Worm (Caenorhabditis elegans) whole organism, L4 larva: ENCODE results near the gene pqn-36.
A peak's percentile ranks its signal among the peaks of the same experiment; 100 is the strongest.

ENCODE experiments used
- F49E8.2 ChIP-seq: sonication (generic microtip); optimal IDR thresholded peaks from 2 replicates; lab custom pipeline; 2016; ENCODE audit warnings: missing compliant biosample characterization, mild to moderate bottlenecking, missing genetic modification characterization, borderline replicate concordance
- T20F7.1 ChIP-seq: fragments of 200-800 bp; sonication (Bioruptor generic); optimal IDR thresholded peaks from 2 replicates; lab custom pipeline; 2018; ENCODE audit warnings: mild to moderate bottlenecking, missing genetic modification characterization, missing compliant biosample characterization
- Y5F2A.4 ChIP-seq: fragments of 200-800 bp; sonication (Bioruptor generic); optimal IDR thresholded peaks from 2 replicates; lab custom pipeline; 2018; ENCODE audit warnings: mild to moderate bottlenecking, missing genetic modification characterization, missing compliant biosample characterization
- attf-4 ChIP-seq: sonication (generic microtip); optimal IDR thresholded peaks from 3 replicates; lab custom pipeline; 2017; ENCODE audit warnings: missing biosample characterization, missing genetic modification characterization
- ceh-44 ChIP-seq: fragments of 200-800 bp; sonication (Bioruptor generic); IDR thresholded peaks from 2 replicates; pipeline ENCODE4 v1.3.6; 2022; ENCODE audit warnings: missing genetic modification reagents, missing genetic modification characterization, missing compliant biosample characterization
- ceh-82 ChIP-seq: sonication (generic microtip); optimal IDR thresholded peaks from 2 replicates; lab custom pipeline; 2017; ENCODE audit warnings: missing biosample characterization, missing genetic modification characterization
- ctbp-1 ChIP-seq: fragments of 200-800 bp; sonication (Bioruptor generic); IDR thresholded peaks from 2 replicates; pipeline ENCODE4 v1.3.6; 2022; ENCODE audit warnings: missing genetic modification reagents, missing genetic modification characterization, missing compliant biosample characterization
- daf-16 ChIP-seq, 3 experiments: sonication (generic microtip); optimal IDR thresholded peaks; 2 replicates each; lab custom pipeline; 2016 to 2017; ENCODE audit warnings: missing genetic modification characterization in 3 of 3, missing genetic modification reagents in 3 of 3, mild to moderate bottlenecking in 2 of 3, missing compliant biosample characterization in 2 of 3, missing biosample characterization in 1 of 3, moderate library complexity in 1 of 3
- daf-19 ChIP-seq: fragments of 200-800 bp; sonication (Bioruptor generic); conservative IDR thresholded peaks from 2 replicates; pipeline ENCODE4 v1.3.6; 2022; ENCODE audit warnings: missing genetic modification characterization, missing compliant biosample characterization
- dmd-6 ChIP-seq: fragments of 200-800 bp; sonication (Bioruptor generic); IDR thresholded peaks from 2 replicates; pipeline ENCODE4 v1.3.6; 2022; ENCODE audit warnings: missing genetic modification reagents, missing genetic modification characterization, missing compliant biosample characterization
- egl-27 ChIP-seq: sonication (generic microtip); optimal IDR thresholded peaks from 3 replicates; lab custom pipeline; 2017; ENCODE audit warnings: missing biosample characterization, missing genetic modification reagents, missing genetic modification characterization
- fkh-10 ChIP-seq: fragments of 150-350 bp; optimal IDR thresholded peaks from 2 replicates; lab custom pipeline; 2014; ENCODE audit warnings: missing biosample characterization, missing genetic modification reagents, missing genetic modification characterization
- gei-8 ChIP-seq: fragments of 200-800 bp; sonication (Bioruptor generic); optimal IDR thresholded peaks from 2 replicates; lab custom pipeline; 2018; ENCODE audit warnings: mild to moderate bottlenecking, missing genetic modification characterization, missing compliant biosample characterization
- hif-1 ChIP-seq, 2 experiments: sonication (generic microtip); optimal IDR thresholded peaks; 2 replicates each; lab custom pipeline; 2016 to 2017; ENCODE audit warnings: missing compliant biosample characterization in 2 of 2, missing genetic modification characterization in 2 of 2, missing genetic modification reagents in 2 of 2, missing genotype in 2 of 2, mild to moderate bottlenecking in 1 of 2
- hlh-11 ChIP-seq: fragments of 200-800 bp; sonication (Bioruptor generic); optimal IDR thresholded peaks from 2 replicates; lab custom pipeline; 2018; ENCODE audit warnings: mild to moderate bottlenecking, missing genetic modification characterization, missing compliant biosample characterization
- hlh-30 ChIP-seq: sonication (generic microtip); optimal IDR thresholded peaks from 2 replicates; lab custom pipeline; 2017; ENCODE audit warnings: antibody characterized with exemption, mild to moderate bottlenecking, missing genetic modification characterization, missing compliant biosample characterization; ENCODE audit not compliant: insufficient read depth
- lim-7 ChIP-seq: fragments of 200-800 bp; sonication (Bioruptor generic); IDR thresholded peaks from 2 replicates; pipeline ENCODE4 v1.3.6; 2022; ENCODE audit warnings: missing genetic modification characterization, missing compliant biosample characterization
- lin-15B ChIP-seq: fragments of 150-350 bp; sonication (generic microtip); optimal IDR thresholded peaks from 3 replicates; lab custom pipeline; 2014; ENCODE audit warnings: missing biosample characterization, missing genetic modification characterization
- lsy-2 ChIP-seq, 2 experiments: fragments of 150-350 bp in 1 of 2; sonication (generic microtip) in 1 of 2; optimal IDR thresholded peaks; 2 replicates each; lab custom pipeline; 2014 to 2017; ENCODE audit warnings: missing biosample characterization in 2 of 2, missing genetic modification characterization in 2 of 2
- madf-5 ChIP-seq, 2 experiments: fragments of 200-800 bp; sonication (Bioruptor generic); IDR thresholded peaks; 2 replicates each; pipeline ENCODE4 v1.3.6; 2022; ENCODE audit warnings: missing compliant biosample characterization in 2 of 2, missing genetic modification characterization in 2 of 2
- madf-9 ChIP-seq: fragments of 200-800 bp; sonication (Bioruptor generic); conservative IDR thresholded peaks from 2 replicates; pipeline ENCODE4 v1.3.6; 2022; ENCODE audit warnings: missing genetic modification reagents, missing genetic modification characterization, missing compliant biosample characterization
- mdl-1 ChIP-seq, 2 experiments: fragments of 150-350 bp in 1 of 2; sonication (generic microtip) in 1 of 2; optimal IDR thresholded peaks; 2 replicates each; lab custom pipeline; 2014 to 2017; ENCODE audit warnings: missing biosample characterization in 2 of 2, missing genetic modification characterization in 2 of 2
- mdt-29 ChIP-seq: fragments of 200-800 bp; sonication (Bioruptor generic); IDR thresholded peaks from 2 replicates; pipeline ENCODE4 v1.3.6; 2022; ENCODE audit warnings: missing genetic modification reagents, missing genetic modification characterization, missing compliant biosample characterization
- mep-1 ChIP-seq: fragments of 150-350 bp; sonication (generic microtip); optimal IDR thresholded peaks from 3 replicates; lab custom pipeline; 2014; ENCODE audit warnings: missing biosample characterization, missing genetic modification characterization
- nhr-10 ChIP-seq: fragments of 150-350 bp; optimal IDR thresholded peaks from 2 replicates; lab custom pipeline; 2014; ENCODE audit warnings: missing biosample characterization, missing genetic modification characterization
- nhr-11 ChIP-seq: fragments of 150-350 bp; optimal IDR thresholded peaks from 2 replicates; lab custom pipeline; 2014; ENCODE audit warnings: missing biosample characterization, missing genetic modification characterization
- nhr-237 ChIP-seq: sonication (generic microtip); optimal IDR thresholded peaks from 2 replicates; lab custom pipeline; 2017; ENCODE audit warnings: missing biosample characterization, missing genetic modification characterization
- nhr-28 ChIP-seq: fragments of 150-350 bp; optimal IDR thresholded peaks from 2 replicates; lab custom pipeline; 2014; ENCODE audit warnings: missing biosample characterization, missing genetic modification characterization
- nhr-77 ChIP-seq: fragments of 150-350 bp; optimal IDR thresholded peaks from 2 replicates; lab custom pipeline; 2014; ENCODE audit warnings: missing biosample characterization, missing genetic modification characterization
- pqm-1 ChIP-seq: sonication (generic microtip); optimal IDR thresholded peaks from 2 replicates; lab custom pipeline; 2017; ENCODE audit warnings: missing biosample characterization, missing genetic modification characterization
- snpc-1.2 ChIP-seq: fragments of 200-800 bp; sonication (Bioruptor generic); IDR thresholded peaks from 2 replicates; pipeline ENCODE4 v1.3.6; 2022; ENCODE audit warnings: missing genetic modification reagents, missing genetic modification characterization, missing compliant biosample characterization
- tra-1 ChIP-seq: fragments of 200-800 bp; sonication (Bioruptor generic); IDR thresholded peaks from 2 replicates; pipeline ENCODE4 v1.3.6; 2022; ENCODE audit warnings: missing genetic modification reagents, missing genetic modification characterization, missing compliant biosample characterization
- unc-62 ChIP-seq, 3 experiments: fragments of 150-350 bp in 1 of 3; sonication (generic microtip); optimal IDR thresholded peaks in 2 of 3; peaks in 1 of 3; 1 replicate in 1 of 3; 2 replicates in 2 of 3; lab custom pipeline; 2014 to 2017; ENCODE audit warnings: missing biosample characterization in 3 of 3, missing genetic modification characterization in 3 of 3, missing genetic modification reagents in 3 of 3, missing genotype in 1 of 3
- zag-1 ChIP-seq: fragments of 150-350 bp; optimal IDR thresholded peaks from 2 replicates; lab custom pipeline; 2014; ENCODE audit warnings: missing biosample characterization, missing genetic modification characterization
- zfp-3 ChIP-seq: fragments of 200-800 bp; sonication (Bioruptor generic); conservative IDR thresholded peaks from 2 replicates; pipeline ENCODE4 v1.3.6; 2022; ENCODE audit warnings: missing genetic modification reagents, missing genetic modification characterization, missing compliant biosample characterization

The pqn-36 gene

DNA sequence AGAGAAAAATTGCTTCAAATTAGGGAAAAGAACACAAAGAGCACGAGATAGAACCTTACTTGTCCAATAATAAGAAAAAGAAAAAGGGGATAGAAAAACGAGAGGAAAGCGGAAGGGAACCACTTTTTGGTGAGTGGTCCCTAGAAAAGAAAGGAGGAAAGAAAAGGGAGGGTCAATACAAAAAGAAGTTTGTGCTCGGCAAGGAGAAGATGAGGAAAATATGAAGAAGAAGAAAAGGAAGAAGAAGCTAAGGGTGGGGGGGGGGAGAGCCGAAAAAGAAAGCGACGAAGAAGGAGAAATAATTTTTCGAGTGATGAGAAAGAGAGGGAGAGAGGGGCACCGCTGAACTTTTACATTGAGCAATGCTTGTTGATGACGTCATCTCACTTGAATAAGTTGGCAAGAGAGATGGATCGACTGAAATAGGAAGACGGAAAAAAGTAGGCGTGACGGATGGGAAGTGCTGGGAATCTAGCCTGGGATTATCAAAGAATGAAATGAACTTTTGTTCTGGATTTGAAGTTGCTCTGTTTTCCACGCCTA lies 29.4 kb downstream of the pqn-36 start (continued):
- TF ChIP-seq daf-19 (no peak), hif-1 (tag; optimal IDR thresholded peaks at IDR 0.05; lab: Kevin White, UChicago) (peak in 1 of 2 experiments; percentile 20), lim-7 (GFP tag; lab: Robert Waterston, UW) (no peak), zfp-3 (no peak), tra-1 (GFP tag; lab: Robert Waterston, UW) (0 out of 2 replicates have a peak, but pooled peaks have one; percentile 30), Y5F2A.4 (GFP tag; lab: Kevin White, UChicago) (no peak), zag-1 (tag; lab: Kevin White, UChicago) (no peak), egl-27 (tag; lab: Kevin White, UChicago) (no peak), dmd-6 (GFP tag; lab: Robert Waterston, UW) (peak; percentile 45), F49E8.2 (tag; lab: Kevin White, UChicago) (no peak), mep-1 (tag; lab: Kevin White, UChicago) (peak; percentile 45), lsy-2 (tag; optimal IDR thresholded peaks at IDR 0.05; lab: Kevin White, UChicago) (peak; percentile 36 to 62), ctbp-1 (GFP tag; lab: Robert Waterston, UW) (peak; percentile 84), attf-4 (tag; lab: Kevin White, UChicago) (no peak)

DNA sequence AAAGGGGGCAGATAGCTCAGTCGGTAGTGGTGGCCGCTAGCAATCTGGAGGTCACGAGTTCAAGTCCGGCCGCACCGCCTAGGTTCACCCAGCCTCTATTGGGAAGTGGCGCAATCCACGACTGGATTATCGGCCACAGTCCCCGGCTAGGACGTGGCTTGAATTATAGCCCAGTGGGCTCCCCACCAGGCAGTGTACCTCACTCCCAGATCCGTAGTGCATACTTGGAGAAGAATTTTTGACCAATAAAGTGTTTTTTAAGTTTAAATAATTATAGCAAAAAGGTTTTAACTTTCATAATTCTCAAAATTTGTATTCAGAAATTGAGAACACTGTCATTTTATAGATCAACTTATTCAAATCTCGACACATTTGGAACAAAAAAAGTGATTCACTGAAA lies 29.9 kb downstream of the pqn-36 start:
- TF ChIP-seq madf-5 (GFP tag; IDR thresholded peaks at IDR 0.05; lab: Robert Waterston, UW) (0 out of 4 replicates have a peak, but pooled peaks of 1 of the 2 experiments have one; percentile 58), gei-8 (no peak), mdt-29 (GFP tag; lab: Robert Waterston, UW) (0 out of 2 replicates have a peak, but pooled peaks have one; percentile 17)

- TF ChIP-seq ceh-44 (GFP tag; lab: Robert Waterston, UW) (no peak), madf-9 (GFP tag; lab: Robert Waterston, UW) (no peak), nhr-28 (tag; lab: Kevin White, UChicago) (peak; percentile 5), hlh-30 (tag; lab: Kevin White, UChicago) (peak; percentile 48), unc-62 (GFP tag; optimal IDR thresholded peaks at IDR 0.05 in 1 of 2; lab: Kevin White, UChicago) (peak in 1 of 2 experiments; percentile 92), unc-62 (tag; optimal IDR thresholded peaks at IDR 0.05; lab: Kevin White, UChicago) (no peak), mdl-1 (tag; optimal IDR thresholded peaks at IDR 0.05; lab: Kevin White, UChicago) (peak in 1 of 2 experiments; percentile 12)
Measured at ce11 chrX:15384090-15384624, 31.1 kb downstream of the pqn-36 start.

DNA sequence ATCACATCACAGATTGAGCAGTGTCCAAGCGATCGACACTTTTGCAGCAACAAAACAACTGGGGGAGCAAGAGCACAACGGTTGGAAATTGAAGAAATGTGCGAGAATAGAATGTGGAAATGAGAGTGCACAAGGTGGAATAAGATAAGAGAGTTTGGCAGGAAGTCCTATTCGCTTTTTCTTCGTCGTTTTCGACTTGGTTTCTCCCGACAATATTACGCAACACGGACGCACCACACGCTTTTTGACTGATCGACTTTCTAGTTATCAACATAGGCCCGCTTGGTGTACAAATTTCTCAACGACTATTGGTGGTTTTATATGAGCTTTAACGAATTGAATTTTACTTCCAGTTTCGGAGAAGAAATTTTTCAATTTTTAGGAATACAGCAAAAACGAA lies 32.4 kb downstream of the pqn-36 start:
- TF ChIP-seq ceh-82 (tag; lab: Kevin White, UChicago) (no peak), nhr-11 (peak; percentile 47), gei-8 (no peak), daf-16 (GFP tag; optimal IDR thresholded peaks at IDR 0.05; lab: Kevin White, UChicago) (peak in 1 of 2 experiments; percentile 39), daf-16 (tag; optimal IDR thresholded peaks at IDR 0.05; lab: Kevin White, UChicago) (peak; percentile 33), nhr-77 (tag; lab: Kevin White, UChicago) (no peak), pqm-1 (peak; percentile 54), T20F7.1 (no peak), snpc-1.2 (GFP tag; lab: Robert Waterston, UW) (no peak), nhr-237 (no peak), unc-62 (GFP tag; optimal IDR thresholded peaks at IDR 0.05 in 1 of 2; lab: Kevin White, UChicago) (peak in 1 of 2 experiments; percentile 34), unc-62 (tag; optimal IDR thresholded peaks at IDR 0.05; lab: Kevin White, UChicago) (no peak), fkh-10 (GFP tag; lab: Kevin White, UChicago) (no peak), hlh-11 (tag; lab: Kevin White, UChicago) (peak; percentile 42), dmd-6 (GFP tag; lab: Robert Waterston, UW) (peak; percentile 66), nhr-28 (tag; lab: Kevin White, UChicago) (peak; percentile 48), lin-15B (tag; lab: Kevin White, UChicago) (no peak), nhr-10 (tag; lab: Kevin White, UChicago) (peak; percentile 11)
- TF ChIP-seq, all 104 proteins: peak for 8
